Worm (Caenorhabditis elegans): ENCODE data around the gene ZK355.8.

Gene ZK355.8

ce11 chrII:2922359-2922758 lies 5.2 kb upstream of the ZK355.8 start:
- no peak for TF ChIP-seq unc-62 (GFP tag; optimal IDR thresholded peaks at IDR 0.05)

ce11 chrII:2922782-2923181 lies 4.8 kb upstream of the ZK355.8 start:
- no peak for TF ChIP-seq unc-62 (GFP tag; optimal IDR thresholded peaks at IDR 0.05)

ce11 chrII:2923617-2924016 lies 4.0 kb upstream of the ZK355.8 start, which contains the start of gene ZK355.2:
Gene ZK355.2 (plus strand): TSS chrII:2923917.
- TF ChIP-seq unc-62 (GFP tag; optimal IDR thresholded peaks at IDR 0.05) = no peak

DNA sequence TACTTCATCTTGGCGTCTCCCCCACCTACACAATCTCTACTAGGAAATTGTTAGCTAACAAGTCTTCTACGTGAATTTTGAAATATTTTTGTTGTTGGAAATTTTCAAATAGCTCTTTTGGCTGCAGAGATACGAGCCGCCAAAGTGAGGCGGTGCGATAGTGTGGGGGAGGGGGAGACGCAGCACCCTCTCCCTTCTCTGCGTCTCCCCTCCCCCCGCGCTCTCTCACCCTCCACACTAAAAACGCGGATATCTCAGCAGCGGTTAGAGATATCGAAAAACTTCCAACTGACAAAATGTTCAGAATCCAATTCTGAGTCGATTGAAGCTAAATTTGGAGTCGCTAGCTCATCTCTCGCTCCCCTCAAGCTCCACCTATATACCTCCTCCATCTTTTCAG lies 2.6 kb upstream of the ZK355.8 start:
- TF ChIP-seq unc-62 (GFP tag; optimal IDR thresholded peaks at IDR 0.05) = no peak

DNA sequence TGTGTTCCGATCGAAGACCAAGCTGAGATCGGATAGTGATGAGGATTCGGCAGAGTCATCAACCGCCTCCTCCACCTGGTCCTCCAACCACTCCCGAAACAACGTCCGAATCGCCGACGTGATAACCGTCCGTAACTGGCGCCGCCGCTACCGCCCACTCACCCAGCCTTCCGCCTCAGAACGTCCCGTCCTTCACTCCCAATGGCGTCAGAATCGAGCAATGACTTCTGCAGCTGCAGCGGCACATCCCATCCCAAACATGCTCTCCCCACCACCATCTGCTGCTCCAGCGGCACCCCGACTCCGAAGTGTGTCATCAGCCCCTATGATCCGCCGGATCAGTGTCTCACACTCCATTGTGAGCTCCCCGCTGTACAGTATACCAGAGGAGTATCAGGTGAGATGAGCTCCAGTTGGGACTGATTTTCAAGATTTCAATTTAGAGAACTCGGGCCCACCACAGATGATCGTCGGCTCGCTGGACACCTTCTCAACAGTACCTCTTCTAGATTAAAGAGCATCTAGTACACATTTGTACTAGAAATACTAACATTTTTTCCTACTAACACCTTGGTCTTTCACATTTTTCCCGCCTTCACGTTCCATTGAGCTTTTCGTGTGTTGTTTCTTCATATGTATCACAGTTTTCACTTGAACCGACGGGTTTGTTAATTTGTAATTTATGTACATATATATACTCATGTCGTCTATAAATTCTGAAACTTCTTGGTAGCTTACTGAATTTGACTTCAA lies 1.6 kb upstream of the ZK355.8 start:
- no peak for TF ChIP-seq unc-62 (GFP tag; optimal IDR thresholded peaks at IDR 0.05)

ce11 chrII:2929846-2930245 lies 2.2 kb downstream of the ZK355.8 start:
- TF ChIP-seq unc-62 (GFP tag; optimal IDR thresholded peaks at IDR 0.05) = no peak

DNA sequence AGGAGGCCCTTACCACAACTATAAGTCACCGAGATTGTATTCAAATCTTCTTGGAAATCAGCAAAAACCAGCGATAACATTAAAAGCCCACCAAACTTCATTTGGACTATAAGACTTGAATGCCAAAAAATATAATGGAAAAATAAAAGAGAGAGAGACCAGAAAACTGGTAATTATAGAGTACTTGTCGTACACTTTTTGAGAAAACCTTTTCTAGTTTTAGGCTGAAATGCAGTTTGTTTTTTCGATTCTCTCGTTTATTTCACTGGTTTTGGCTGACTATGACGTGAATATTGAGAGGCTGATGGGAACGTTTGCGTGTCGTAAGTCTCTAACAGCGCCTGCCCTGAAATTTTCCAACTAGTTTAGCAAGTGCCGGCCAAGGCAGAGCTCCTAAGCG lies 2.9 kb downstream of the ZK355.8 start, which contains the start of the genes irld-64 and irld-63:
irld-64 (minus strand) TSS at position 101 of the 400 bp plus-strand sequence.
irld-63 (plus strand) TSS at position 230 of the 400 bp plus-strand sequence.
- no peak for TF ChIP-seq unc-62 (GFP tag; optimal IDR thresholded peaks at IDR 0.05)

DNA sequence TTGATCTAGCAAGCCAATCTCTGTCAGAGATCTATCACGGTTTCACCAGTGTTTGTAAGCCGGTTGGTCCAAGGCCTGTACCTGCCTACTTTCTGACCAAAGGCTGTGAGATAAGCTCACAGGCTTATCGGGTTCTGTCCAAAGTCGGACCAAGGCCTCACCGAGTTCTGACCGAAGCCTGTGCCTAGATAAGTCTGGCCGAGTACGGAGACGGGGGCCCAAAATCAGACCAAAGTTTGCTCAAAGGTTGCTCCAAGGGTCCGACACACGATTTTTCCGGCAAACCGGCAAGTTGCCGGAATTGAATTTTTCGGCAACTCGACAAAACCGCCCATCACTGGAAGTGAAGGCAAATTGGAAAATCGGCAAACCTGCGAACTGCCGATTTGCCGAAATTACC lies 4.0 kb downstream of the ZK355.8 start:
- TF ChIP-seq unc-62 (GFP tag; optimal IDR thresholded peaks at IDR 0.05) = no peak

- TF ChIP-seq unc-62 (GFP tag; optimal IDR thresholded peaks at IDR 0.05) = no peak
Measured at ce11 chrII:2934354-2934753, 6.8 kb downstream of the ZK355.8 start, which contains the start of gene irld-67. Gene irld-67 (minus strand): TSS chrII:2934454.

DNA sequence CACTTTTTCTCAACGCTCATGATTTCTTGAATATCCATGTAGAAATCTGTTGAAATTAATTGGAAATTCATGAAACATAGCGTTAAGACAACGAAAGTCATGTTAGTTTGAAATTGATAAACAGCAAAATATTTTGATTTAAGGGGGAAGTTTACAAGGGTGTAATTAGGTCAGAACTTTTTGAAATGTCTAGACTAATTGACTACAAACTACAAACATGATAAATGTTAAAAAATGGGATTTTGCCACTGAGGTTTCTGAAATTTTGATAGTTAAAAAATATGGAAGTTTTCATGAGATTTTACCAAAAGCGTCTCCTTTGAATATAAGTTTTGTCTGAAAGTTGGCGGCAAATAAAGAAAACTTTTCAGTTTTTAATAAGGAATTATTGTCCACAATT lies 10.2 kb downstream of the ZK355.8 start, which contains the start of gene irld-65:
irld-65 (minus strand) TSS at position 101 of the 400 bp plus-strand sequence.
- no peak for TF ChIP-seq unc-62 (GFP tag; optimal IDR thresholded peaks at IDR 0.05)

ce11 chrII:2939681-2940080 lies 12.1 kb downstream of the ZK355.8 start:
- TF ChIP-seq unc-62 (GFP tag; optimal IDR thresholded peaks at IDR 0.05) = no peak

ce11 chrII:2940747-2941146 lies 13.1 kb downstream of the ZK355.8 start, which contains the start of gene irld-66:
Gene irld-66 (minus strand): TSS chrII:2940847.
- no peak for TF ChIP-seq unc-62 (GFP tag; optimal IDR thresholded peaks at IDR 0.05)

ce11 chrII:2943966-2944365 lies 16.4 kb downstream of the ZK355.8 start, which contains the start of the genes irld-50 and irld-49:
Gene irld-50 (minus strand): TSS chrII:2944066.
Gene irld-49 (plus strand): TSS chrII:2944176.
- TF ChIP-seq unc-62 (GFP tag; optimal IDR thresholded peaks at IDR 0.05) = no peak

ce11 chrII:2946438-2946837 lies 18.8 kb downstream of the ZK355.8 start, which contains the start of gene srw-79:
Gene srw-79 (plus strand): TSS chrII:2946738.
- TF ChIP-seq unc-62 (GFP tag; optimal IDR thresholded peaks at IDR 0.05) = no peak

- no peak for TF ChIP-seq unc-62 (GFP tag; optimal IDR thresholded peaks at IDR 0.05)
Measured at ce11 chrII:2948614-2949013, 21.0 kb downstream of the ZK355.8 start.

ce11 chrII:2952629-2953028 lies 25.0 kb downstream of the ZK355.8 start, which contains the start of gene irld-51:
Gene irld-51 (minus strand): TSS chrII:2952729.
- TF ChIP-seq unc-62 (GFP tag; optimal IDR thresholded peaks at IDR 0.05) = no peak

- no peak for TF ChIP-seq unc-62 (GFP tag; optimal IDR thresholded peaks at IDR 0.05)
Measured at ce11 chrII:2955656-2956115, 28.1 kb downstream of the ZK355.8 start, which contains the start of gene irld-48. Gene irld-48 (plus strand): TSS chrII:2956065.

Measured in whole organism, dauer.